Worm (Caenorhabditis elegans) whole organism, L1 larva: ENCODE results near the gene vps-26.

Experiments
- C04F5.9 ChIP-seq: sonication (generic microtip); optimal IDR thresholded peaks from 2 replicates; lab custom pipeline; 2016; ENCODE audit warnings: missing genetic modification characterization, missing compliant biosample characterization
- C16A3.4 ChIP-seq: fragments of 150-350 bp; optimal IDR thresholded peaks from 2 replicates; lab custom pipeline; 2014; ENCODE audit warnings: missing biosample characterization, missing genetic modification characterization
- aha-1 ChIP-seq: fragments of 150-350 bp; optimal IDR thresholded peaks from 2 replicates; lab custom pipeline; 2014; ENCODE audit warnings: missing biosample characterization, missing genetic modification characterization
- aly-2 ChIP-seq: fragments of 150-350 bp; optimal IDR thresholded peaks from 2 replicates; lab custom pipeline; 2014; ENCODE audit warnings: missing biosample characterization, missing genetic modification characterization
- ama-1 ChIP-seq: fragments of 150-350 bp; optimal IDR thresholded peaks from 2 replicates; lab custom pipeline; 2014
- ceh-82 ChIP-seq, 3 experiments: fragments of 150-350 bp in 1 of 3; sonication (generic microtip) in 2 of 3; optimal IDR thresholded peaks; 2 replicates each; lab custom pipeline; 2014 to 2017; ENCODE audit warnings: missing biosample characterization in 3 of 3, missing genetic modification characterization in 3 of 3
- ces-1 ChIP-seq: fragments of 150-350 bp; optimal IDR thresholded peaks from 2 replicates; lab custom pipeline; 2014; ENCODE audit warnings: missing biosample characterization, missing genetic modification reagents, missing genetic modification characterization
- dpl-1 ChIP-seq, 3 experiments: fragments of 150-350 bp in 2 of 3; sonication (generic microtip) in 1 of 3; optimal IDR thresholded peaks; 2 replicates each; lab custom pipeline; 2014 to 2017; ENCODE audit warnings: missing biosample characterization in 3 of 3, missing genetic modification characterization in 3 of 3, missing genetic modification reagents in 3 of 3
- dsc-1 ChIP-seq: sonication (generic microtip); optimal IDR thresholded peaks from 2 replicates; lab custom pipeline; 2016; ENCODE audit warnings: mild to moderate bottlenecking, missing genetic modification characterization, missing compliant biosample characterization
- efl-1 ChIP-seq, 4 experiments: fragments of 150-350 bp; optimal IDR thresholded peaks in 3 of 4; peaks in 1 of 4; 1 replicate in 1 of 4; 2 replicates in 3 of 4; lab custom pipeline; 2014; ENCODE audit warnings: missing biosample characterization in 2 of 4, missing genetic modification characterization in 2 of 4, missing genetic modification reagents in 2 of 4
- egl-13 ChIP-seq: sonication (generic microtip); optimal IDR thresholded peaks from 2 replicates; lab custom pipeline; 2016; ENCODE audit warnings: missing genotype, missing genetic modification reagents, missing genetic modification characterization, missing compliant biosample characterization
- elt-3 ChIP-seq, 6 experiments: fragments of 150-350 bp in 1 of 6; sonication (generic microtip); optimal IDR thresholded peaks; 2 replicates each; lab custom pipeline; 2017 to 2018; ENCODE audit warnings: missing biosample characterization in 6 of 6, missing genetic modification characterization in 6 of 6, inconsistent platforms in 1 of 6
- ets-5 ChIP-seq: fragments of 200-800 bp; sonication (Bioruptor generic); IDR thresholded peaks from 2 replicates; pipeline ENCODE4 v1.3.6; 2022; ENCODE audit warnings: missing genetic modification characterization, missing compliant biosample characterization
- fkh-4 ChIP-seq: sonication (generic microtip); optimal IDR thresholded peaks from 2 replicates; lab custom pipeline; 2016; ENCODE audit warnings: missing compliant biosample characterization, missing genetic modification characterization, borderline replicate concordance
- grh-1 ChIP-seq: fragments of 200-800 bp; sonication (Bioruptor generic); IDR thresholded peaks from 2 replicates; pipeline ENCODE4 v1.3.6; 2022; ENCODE audit warnings: missing genetic modification reagents, missing genetic modification characterization, missing compliant biosample characterization
- hlh-17 ChIP-seq: fragments of 200-800 bp; sonication (Bioruptor generic); optimal IDR thresholded peaks from 2 replicates; lab custom pipeline; 2018; ENCODE audit warnings: missing genetic modification characterization, mild to moderate bottlenecking, missing compliant biosample characterization, moderate library complexity, borderline replicate concordance
- hlh-4 ChIP-seq: sonication (generic microtip); optimal IDR thresholded peaks from 2 replicates; lab custom pipeline; 2016; ENCODE audit warnings: mild to moderate bottlenecking, missing genetic modification characterization, missing compliant biosample characterization
- hpl-2 ChIP-seq: fragments of 150-350 bp; optimal IDR thresholded peaks from 2 replicates; lab custom pipeline; 2014; ENCODE audit warnings: missing biosample characterization, missing genetic modification reagents, missing genetic modification characterization
- irx-1 ChIP-seq: sonication (generic microtip); optimal IDR thresholded peaks from 2 replicates; lab custom pipeline; 2016; ENCODE audit warnings: missing genetic modification characterization, missing compliant biosample characterization
- isw-1 ChIP-seq: fragments of 200-800 bp; sonication (Bioruptor generic); IDR thresholded peaks from 2 replicates; pipeline ENCODE4 v1.3.6; 2022; ENCODE audit warnings: missing genetic modification characterization, missing compliant biosample characterization
- jun-1 ChIP-seq: fragments of 150-350 bp; optimal IDR thresholded peaks from 2 replicates; lab custom pipeline; 2014; ENCODE audit warnings: missing biosample characterization, missing genetic modification reagents, missing genetic modification characterization
- lin-13 ChIP-seq: fragments of 150-350 bp; optimal IDR thresholded peaks from 2 replicates; lab custom pipeline; 2014; ENCODE audit warnings: missing biosample characterization, missing genetic modification reagents, missing genetic modification characterization
- lin-15B ChIP-seq: fragments of 150-350 bp; sonication (generic microtip); optimal IDR thresholded peaks from 3 replicates; lab custom pipeline; 2014; ENCODE audit warnings: missing biosample characterization, missing genetic modification characterization
- lin-35 ChIP-seq, 2 experiments: fragments of 150-350 bp; optimal IDR thresholded peaks; 2 replicates each; lab custom pipeline; 2014; ENCODE audit warnings: missing biosample characterization in 2 of 2, missing genetic modification characterization in 2 of 2, missing genetic modification reagents in 2 of 2
- lsy-2 ChIP-seq, 2 experiments: fragments of 150-350 bp; optimal IDR thresholded peaks; 2 replicates each; lab custom pipeline; 2014; ENCODE audit warnings: missing biosample characterization in 2 of 2, missing genetic modification characterization in 2 of 2
- mab-9 ChIP-seq: fragments of 200-800 bp; sonication (Bioruptor generic); IDR thresholded peaks from 2 replicates; pipeline ENCODE4 v1.3.6; 2022; ENCODE audit warnings: missing genetic modification reagents, missing genetic modification characterization, missing compliant biosample characterization
- mdl-1 ChIP-seq, 2 experiments: fragments of 150-350 bp; optimal IDR thresholded peaks; 2 replicates each; lab custom pipeline; 2014 to 2017; ENCODE audit warnings: missing biosample characterization in 2 of 2, missing genetic modification characterization in 2 of 2, inconsistent platforms in 1 of 2
- mef-2 ChIP-seq: fragments of 150-350 bp; optimal IDR thresholded peaks from 2 replicates; lab custom pipeline; 2014; ENCODE audit warnings: missing biosample characterization, missing genetic modification characterization
- mep-1 ChIP-seq: fragments of 150-350 bp; optimal IDR thresholded peaks from 2 replicates; lab custom pipeline; 2014; ENCODE audit warnings: missing biosample characterization, missing genetic modification characterization
- nhr-19 ChIP-seq: fragments of 200-800 bp; sonication (Bioruptor generic); conservative IDR thresholded peaks from 2 replicates; pipeline ENCODE4 v1.3.6; 2022; ENCODE audit warnings: missing genetic modification characterization, missing compliant biosample characterization
- nhr-237 ChIP-seq: fragments of 150-350 bp; optimal IDR thresholded peaks from 2 replicates; lab custom pipeline; 2014; ENCODE audit warnings: missing biosample characterization, missing genetic modification characterization
- nhr-28 ChIP-seq: fragments of 150-350 bp; optimal IDR thresholded peaks from 2 replicates; lab custom pipeline; 2014; ENCODE audit warnings: missing biosample characterization, missing genetic modification characterization
- nhr-71 ChIP-seq: sonication (generic microtip); optimal IDR thresholded peaks from 2 replicates; lab custom pipeline; 2016; ENCODE audit warnings: mild to moderate bottlenecking, missing genetic modification characterization, moderate library complexity, missing compliant biosample characterization
- nhr-76 ChIP-seq: sonication (generic microtip); optimal IDR thresholded peaks from 2 replicates; lab custom pipeline; 2017; ENCODE audit warnings: missing biosample characterization, missing genetic modification characterization
- nhr-85 ChIP-seq: sonication (generic microtip); peaks from one replicate; lab custom pipeline; 2016; ENCODE audit warnings: missing genetic modification characterization, inconsistent platforms, missing compliant biosample characterization
- nhr-90 ChIP-seq: sonication (generic microtip); optimal IDR thresholded peaks from 2 replicates; lab custom pipeline; 2016; ENCODE audit warnings: mild to moderate bottlenecking, missing genetic modification characterization, missing compliant biosample characterization; ENCODE audit not compliant: poor library complexity
- pag-3 ChIP-seq: sonication (generic microtip); optimal IDR thresholded peaks from 2 replicates; lab custom pipeline; 2017; ENCODE audit warnings: missing genetic modification characterization, mild to moderate bottlenecking, missing compliant biosample characterization, antibody characterized with exemption, borderline replicate concordance; ENCODE audit not compliant: insufficient read depth
- pax-3 ChIP-seq: fragments of 200-800 bp; sonication (Bioruptor generic); optimal IDR thresholded peaks from 2 replicates; lab custom pipeline; 2018; ENCODE audit warnings: mild to moderate bottlenecking, missing genetic modification characterization, moderate library complexity, missing compliant biosample characterization
- rnt-1 ChIP-seq: sonication (generic microtip); optimal IDR thresholded peaks from 2 replicates; lab custom pipeline; 2016; ENCODE audit warnings: mild to moderate bottlenecking, missing genetic modification characterization, moderate library complexity, missing compliant biosample characterization
- skn-1 ChIP-seq: fragments of 150-350 bp; optimal IDR thresholded peaks from 2 replicates; lab custom pipeline; 2014; ENCODE audit warnings: missing biosample characterization, missing genetic modification characterization
- snpc-4 ChIP-seq: fragments of 150-350 bp; optimal IDR thresholded peaks from 2 replicates; lab custom pipeline; 2014; ENCODE audit warnings: missing biosample characterization, missing genetic modification characterization
- snu-23 ChIP-seq: sonication (generic microtip); optimal IDR thresholded peaks from 2 replicates; lab custom pipeline; 2016; ENCODE audit warnings: missing genetic modification characterization, missing compliant biosample characterization
- sptf-1 ChIP-seq: fragments of 150-350 bp; optimal IDR thresholded peaks from 2 replicates; lab custom pipeline; 2014; ENCODE audit warnings: missing biosample characterization, missing genetic modification characterization
- tbx-2 ChIP-seq: sonication (generic microtip); optimal IDR thresholded peaks from 2 replicates; lab custom pipeline; 2016; ENCODE audit warnings: missing genetic modification characterization, missing compliant biosample characterization
- unc-130 ChIP-seq: fragments of 150-350 bp; optimal IDR thresholded peaks from 2 replicates; lab custom pipeline; 2017; ENCODE audit warnings: missing biosample characterization, missing genetic modification characterization, inconsistent platforms
- unc-86 ChIP-seq: sonication (generic microtip); optimal IDR thresholded peaks from 2 replicates; lab custom pipeline; 2016; ENCODE audit warnings: missing genetic modification characterization, missing compliant biosample characterization
- xbp-1 ChIP-seq: sonication (generic microtip); optimal IDR thresholded peaks from 2 replicates; lab custom pipeline; 2016; ENCODE audit warnings: missing genetic modification characterization, missing compliant biosample characterization
- zag-1 ChIP-seq: fragments of 150-350 bp; optimal IDR thresholded peaks from 2 replicates; lab custom pipeline; 2014; ENCODE audit warnings: missing biosample characterization, missing genetic modification characterization
- zip-4 ChIP-seq: fragments of 200-800 bp; sonication (Bioruptor generic); optimal IDR thresholded peaks from 2 replicates; lab custom pipeline; 2018; ENCODE audit warnings: mild to moderate bottlenecking, missing genetic modification characterization, moderate library complexity, missing compliant biosample characterization

vps-26 gene

DNA sequence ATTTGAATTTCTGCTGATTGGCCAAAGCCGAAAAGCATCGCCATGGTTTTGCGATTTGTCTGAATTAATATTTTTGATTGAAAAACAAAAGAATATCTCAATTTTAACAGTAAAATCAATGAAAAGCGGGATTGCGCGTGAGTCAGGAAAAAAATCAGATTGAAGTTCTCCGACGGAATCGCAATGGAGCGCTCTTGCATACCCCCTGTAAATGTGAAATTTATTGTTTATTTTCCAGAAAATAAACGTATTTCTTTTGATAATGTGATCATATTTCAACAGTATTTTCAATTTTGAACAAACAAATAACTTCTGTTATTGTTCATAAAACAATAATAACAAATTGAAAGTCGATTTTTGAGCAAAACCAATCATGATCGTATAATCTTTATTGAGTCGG lies at the start of gene vps-26 (continued):
- TF ChIP-seq snpc-4 (tag; lab: Kevin White, UChicago) (no peak), dsc-1 (tag; lab: Kevin White, UChicago) (no peak), mdl-1 (tag; optimal IDR thresholded peaks at IDR 0.05; lab: Kevin White, UChicago) (peak in 1 of 2 experiments; percentile 7), fkh-4 (tag; lab: Kevin White, UChicago) (no peak), C04F5.9 (tag; lab: Kevin White, UChicago) (no peak), aly-2 (tag; lab: Kevin White, UChicago) (no peak), nhr-237 (tag; lab: Kevin White, UChicago) (no peak), rnt-1 (peak; percentile 7), nhr-76 (no peak), pax-3 (no peak), ets-5 (GFP tag; lab: Robert Waterston, UW) (no peak), zip-4 (GFP tag; lab: Kevin White, UChicago) (no peak), unc-86 (no peak), grh-1 (GFP tag; lab: Robert Waterston, UW) (no peak), tbx-2 (tag; lab: Kevin White, UChicago) (no peak), hlh-17 (no peak), lin-13 (no peak), nhr-90 (tag; lab: Kevin White, UChicago) (no peak), mep-1 (peak; percentile 37), nhr-71 (tag; lab: Kevin White, UChicago) (peak; percentile 37), mef-2 (tag; lab: Kevin White, UChicago) (no peak), efl-1 (optimal IDR thresholded peaks at IDR 0.05; lab: Kevin White, UChicago) (peak; percentile 35 to 43), efl-1 (GFP tag; optimal IDR thresholded peaks at IDR 0.05 in 1 of 2; lab: Kevin White, UChicago) (peak in 1 of 2 experiments; percentile 38), nhr-28 (tag; lab: Kevin White, UChicago) (no peak), elt-3 (tag; optimal IDR thresholded peaks at IDR 0.05; lab: Kevin White, UChicago) (no peak), hpl-2 (GFP tag; lab: Kevin White, UChicago) (no peak), egl-13 (tag; lab: Kevin White, UChicago) (no peak), nhr-85 (tag; lab: Kevin White, UChicago) (no peak), lsy-2 (tag; optimal IDR thresholded peaks at IDR 0.05; lab: Kevin White, UChicago) (peak; percentile 32 to 55), ama-1 (lab: Kevin White, UChicago) (no peak), zag-1 (tag; lab: Kevin White, UChicago) (no peak)

DNA sequence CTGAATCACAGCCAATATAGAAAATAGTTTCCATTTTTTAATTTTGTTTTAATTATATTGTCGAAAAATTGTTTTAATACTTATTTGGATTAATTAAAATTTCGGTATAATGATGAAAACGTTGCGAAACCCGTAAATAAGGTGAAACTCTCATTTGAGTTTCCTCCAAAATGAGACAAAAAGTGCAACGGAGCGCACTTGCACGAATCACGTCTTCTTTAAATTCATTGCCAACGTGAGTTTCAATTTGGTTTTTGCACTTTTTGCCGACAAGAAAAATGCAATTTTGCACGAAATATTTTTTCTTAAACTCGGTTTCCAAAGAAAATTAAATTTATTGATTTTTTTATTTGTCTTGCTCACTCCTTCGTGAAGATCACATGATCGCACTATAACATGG lies 44.4 kb upstream of the vps-26 start, which contains the start of gene daf-15:
daf-15 (plus strand) TSS at position 171 of the 400 bp plus-strand sequence.
- TF ChIP-seq snu-23 (GFP tag; lab: Kevin White, UChicago) (peak; percentile 69), aly-2 (tag; lab: Kevin White, UChicago) (peak; percentile 5), unc-130 (tag; lab: Kevin White, UChicago) (peak; percentile 64), grh-1 (GFP tag; lab: Robert Waterston, UW) (0 out of 2 replicates have a peak, but pooled peaks have one; percentile 6), irx-1 (no peak), C16A3.4 (peak; percentile 68), lin-15B (tag; lab: Kevin White, UChicago) (peak; percentile 13), snpc-4 (tag; lab: Kevin White, UChicago) (peak; percentile 23), skn-1 (tag; lab: Kevin White, UChicago) (peak; percentile 65), hlh-4 (tag; lab: Kevin White, UChicago) (no peak), sptf-1 (tag; lab: Kevin White, UChicago) (no peak), lsy-2 (tag; optimal IDR thresholded peaks at IDR 0.05; lab: Kevin White, UChicago) (peak in 1 of 2 experiments; percentile 83), nhr-71 (tag; lab: Kevin White, UChicago) (peak; percentile 72), isw-1 (GFP tag; lab: Robert Waterston, UW) (peak; percentile 10; the same call in 1 of the 2 replicates), xbp-1 (tag; lab: Kevin White, UChicago) (peak; percentile 68), ces-1 (GFP tag; lab: Kevin White, UChicago) (no peak), nhr-19 (peak; percentile 35), jun-1 (tag; lab: Kevin White, UChicago) (no peak), aha-1 (tag; lab: Kevin White, UChicago) (no peak), efl-1 (optimal IDR thresholded peaks at IDR 0.05; lab: Kevin White, UChicago) (peak; percentile 83 to 97), efl-1 (GFP tag; optimal IDR thresholded peaks at IDR 0.05 in 1 of 2; lab: Kevin White, UChicago) (peak; percentile 97 to 100), pag-3 (tag; lab: Kevin White, UChicago) (no peak), egl-13 (tag; lab: Kevin White, UChicago) (peak; percentile 25), ceh-82 (tag; optimal IDR thresholded peaks at IDR 0.05; lab: Kevin White, UChicago) (peak in 2 of 3 experiments; percentile 20 to 78), unc-86 (peak; percentile 41), dsc-1 (tag; lab: Kevin White, UChicago) (peak; percentile 35), pax-3 (no peak), zip-4 (GFP tag; lab: Kevin White, UChicago) (no peak), lin-35 (GFP tag; optimal IDR thresholded peaks at IDR 0.05; lab: Kevin White, UChicago) (peak; percentile 95 to 98), dpl-1 (GFP tag; optimal IDR thresholded peaks at IDR 0.05; lab: Kevin White, UChicago) (peak; percentile 90 to 96 (median 96)), nhr-90 (tag; lab: Kevin White, UChicago) (peak; percentile 28), mab-9 (no peak), mep-1 (no peak)
